Worm (Caenorhabditis elegans): ENCODE measurements around the gene C27B7.5.
A peak's percentile ranks its signal among the peaks of the same experiment; 100 is the strongest.

The C27B7.5 gene

DNA sequence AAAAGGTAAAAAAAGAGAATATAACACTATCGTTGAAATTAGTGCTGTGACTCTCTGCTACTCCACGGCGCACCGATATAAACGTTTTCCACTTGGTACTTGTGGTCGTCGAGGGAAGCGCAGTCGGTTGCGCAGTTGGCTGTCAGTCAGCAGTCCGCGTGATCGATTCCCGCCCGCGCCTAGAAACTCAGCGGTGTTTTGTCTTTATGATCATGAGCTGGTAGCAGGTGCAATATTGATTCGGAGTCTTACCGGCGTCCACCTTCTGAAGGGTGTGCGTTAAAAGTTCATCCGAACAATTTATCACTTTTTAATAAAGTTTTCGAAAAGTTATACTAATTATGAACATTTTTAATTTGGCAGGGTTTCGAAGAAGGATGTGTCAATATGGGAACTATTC, 25.6 kb downstream of the C27B7.5 start:
- TF ChIP-seq ceh-48 (tag; optimal IDR thresholded peaks at IDR 0.05) (peak; percentile 94), elt-4 (tag; optimal IDR thresholded peaks at IDR 0.05) (no peak), pha-2 (tag; optimal IDR thresholded peaks at IDR 0.05) (peak; percentile 90), ceh-45 (GFP tag; IDR thresholded peaks at IDR 0.05) (peak; percentile 96), fax-1 (tag; optimal IDR thresholded peaks at IDR 0.05) (peak; percentile 87), nfya-1 (tag; optimal IDR thresholded peaks at IDR 0.05) (peak; percentile 66), fkh-6 (tag; optimal IDR thresholded peaks at IDR 0.05) (peak; percentile 90), madf-2 (tag; optimal IDR thresholded peaks at IDR 0.05) (peak; percentile 90), odd-2 (tag; optimal IDR thresholded peaks at IDR 0.05) (peak; percentile 62), che-1 (tag; optimal IDR thresholded peaks at IDR 0.05) (peak; percentile 96), unc-55 (GFP tag; optimal IDR thresholded peaks at IDR 0.05) (peak; percentile 75), nhr-11 (tag; optimal IDR thresholded peaks at IDR 0.05) (no peak), lim-6 (tag; optimal IDR thresholded peaks at IDR 0.05) (peak; percentile 80), ceh-2 (tag; optimal IDR thresholded peaks at IDR 0.05) (peak; percentile 95), unc-86 (tag; optimal IDR thresholded peaks at IDR 0.05) (peak; percentile 97), gmeb-2 (tag; optimal IDR thresholded peaks at IDR 0.05) (peak; percentile 96), zip-5 (tag; optimal IDR thresholded peaks at IDR 0.05) (peak; percentile 45), fkh-10 (GFP tag; optimal IDR thresholded peaks at IDR 0.05) (peak; percentile 40), pqm-1 (tag; optimal IDR thresholded peaks at IDR 0.05) (peak; percentile 93), ceh-18 (tag; optimal IDR thresholded peaks at IDR 0.05) (peak; percentile 92), K02D7.2 (tag; optimal IDR thresholded peaks at IDR 0.05) (peak; percentile 94), ztf-16 (tag; optimal IDR thresholded peaks at IDR 0.05) (peak; percentile 96), ama-1 (optimal IDR thresholded peaks at IDR 0.05) (no peak), npax-4 (tag; optimal IDR thresholded peaks at IDR 0.05) (peak; percentile 78), pha-4 (tag; optimal IDR thresholded peaks at IDR 0.05) (no peak), unc-42 (tag; optimal IDR thresholded peaks at IDR 0.05) (peak; percentile 33), C08G9.2 (tag; optimal IDR thresholded peaks at IDR 0.05) (peak; percentile 92), ceh-24 (tag; optimal IDR thresholded peaks at IDR 0.05) (peak; percentile 91), ceh-9 (tag; optimal IDR thresholded peaks at IDR 0.05) (peak; percentile 71), rnt-1 (tag; optimal IDR thresholded peaks at IDR 0.05) (peak; percentile 86), T23F11.4 (GFP tag; optimal IDR thresholded peaks at IDR 0.05) (peak; percentile 97), lin-11 (tag; optimal IDR thresholded peaks at IDR 0.05) (peak; percentile 92), dmd-4 (tag; optimal IDR thresholded peaks at IDR 0.05; ENCODE audit: borderline replicate concordance) (peak; percentile 96), ref-2 (tag; optimal IDR thresholded peaks at IDR 0.05) (peak; percentile 89), ceh-30 (tag; optimal IDR thresholded peaks at IDR 0.05) (peak; percentile 77), elt-2 (tag; optimal IDR thresholded peaks at IDR 0.05) (peak; percentile 97), unc-3 (GFP tag; conservative IDR thresholded peaks at IDR 0.05) (peak; percentile 88), unc-3 (tag; optimal IDR thresholded peaks at IDR 0.05) (peak; percentile 91), sox-2 (GFP tag; IDR thresholded peaks at IDR 0.05) (peak; percentile 87; the same call in 1 of the 2 replicates), nhr-232 (tag; optimal IDR thresholded peaks at IDR 0.05) (peak; percentile 94), ceh-6 (GFP tag; optimal IDR thresholded peaks at IDR 0.05) (peak; percentile 97), F13H6.1 (tag; optimal IDR thresholded peaks at IDR 0.05) (peak; percentile 95), ceh-19 (GFP tag; optimal IDR thresholded peaks at IDR 0.05) (peak; percentile 96), pat-9 (tag; optimal IDR thresholded peaks at IDR 0.05) (peak; percentile 97), mec-3 (tag; optimal IDR thresholded peaks at IDR 0.05; ENCODE audit: borderline replicate concordance) (peak; percentile 89), syd-9 (tag; optimal IDR thresholded peaks at IDR 0.05) (peak; percentile 91), hlh-30 (tag; optimal IDR thresholded peaks at IDR 0.05; ENCODE audit: insufficient read depth) (peak; percentile 94), tbx-2 (tag; optimal IDR thresholded peaks at IDR 0.05) (peak; percentile 89), C38D4.7 (GFP tag; optimal IDR thresholded peaks at IDR 0.05) (peak; percentile 96), sox-4 (tag; optimal IDR thresholded peaks at IDR 0.05) (peak; percentile 98), ets-4 (tag; optimal IDR thresholded peaks at IDR 0.05) (peak; percentile 78), pax-1 (tag; optimal IDR thresholded peaks at IDR 0.05) (no peak), ceh-14 (tag; optimal IDR thresholded peaks at IDR 0.05) (peak; percentile 93), sdc-2 (tag; optimal IDR thresholded peaks at IDR 0.05) (peak; percentile 90)
